Fruit fly (Drosophila melanogaster) whole organism, prepupa: Measurements from ENCODE around the gene Mi-2.

ENCODE experiments used
- CG16779 ChIP-seq: fragments of 200-800 bp; sonication (Bioruptor generic); optimal IDR thresholded peaks from 3 replicates; lab custom pipeline; 2017; ENCODE audit warnings: missing biosample characterization, mild to moderate bottlenecking, missing genetic modification characterization
- CG6854 ChIP-seq: fragments of 200-800 bp; sonication (Bioruptor generic); optimal IDR thresholded peaks from 2 replicates; lab custom pipeline; 2017; ENCODE audit warnings: missing biosample characterization, mild to moderate bottlenecking, missing genetic modification characterization
- CG7368 ChIP-seq: fragments of 200-800 bp; sonication (Bioruptor generic); optimal IDR thresholded peaks from 3 replicates; lab custom pipeline; 2016; ENCODE audit warnings: missing biosample characterization, missing genetic modification characterization
- Gug ChIP-seq: fragments of 200-800 bp; sonication (Bioruptor generic); IDR thresholded peaks from 2 replicates; pipeline ENCODE4 v1.3.6; 2022; ENCODE audit warnings: missing biosample characterization, missing genetic modification characterization
- Hr39 ChIP-seq: fragments of 200-800 bp; sonication (Bioruptor generic); optimal IDR thresholded peaks from 2 replicates; lab custom pipeline; 2016; ENCODE audit warnings: missing biosample characterization, missing genetic modification characterization
- Hr4 ChIP-seq: fragments of 200-800 bp; sonication (Bioruptor generic); optimal IDR thresholded peaks from 3 replicates; lab custom pipeline; 2016; ENCODE audit warnings: missing biosample characterization, missing genetic modification characterization
- Met ChIP-seq: fragments of 200-800 bp; sonication (Bioruptor generic); optimal IDR thresholded peaks from 3 replicates; lab custom pipeline; 2016; ENCODE audit warnings: missing biosample characterization, missing genetic modification characterization
- OdsH ChIP-seq: fragments of 200-800 bp; sonication (Bioruptor generic); optimal IDR thresholded peaks from 3 replicates; lab custom pipeline; 2016; ENCODE audit warnings: missing biosample characterization, missing genetic modification characterization
- cyc ChIP-seq: fragments of 200-800 bp; sonication (Bioruptor generic); optimal IDR thresholded peaks from 3 replicates; lab custom pipeline; 2016; ENCODE audit warnings: missing biosample characterization, missing genetic modification characterization
- dac ChIP-seq: fragments of 200-800 bp; sonication (Bioruptor generic); optimal IDR thresholded peaks from 2 replicates; lab custom pipeline; 2017; ENCODE audit warnings: missing biosample characterization, mild to moderate bottlenecking, missing genetic modification characterization
- svp ChIP-seq: fragments of 200-800 bp; sonication (Bioruptor generic); peaks from one replicate; lab custom pipeline; 2016; ENCODE audit warnings: missing biosample characterization, missing genetic modification characterization
- topi ChIP-seq: fragments of 200-800 bp; sonication (Bioruptor generic); optimal IDR thresholded peaks from 3 replicates; lab custom pipeline; 2016; ENCODE audit warnings: missing biosample characterization, missing genetic modification characterization

DNA sequence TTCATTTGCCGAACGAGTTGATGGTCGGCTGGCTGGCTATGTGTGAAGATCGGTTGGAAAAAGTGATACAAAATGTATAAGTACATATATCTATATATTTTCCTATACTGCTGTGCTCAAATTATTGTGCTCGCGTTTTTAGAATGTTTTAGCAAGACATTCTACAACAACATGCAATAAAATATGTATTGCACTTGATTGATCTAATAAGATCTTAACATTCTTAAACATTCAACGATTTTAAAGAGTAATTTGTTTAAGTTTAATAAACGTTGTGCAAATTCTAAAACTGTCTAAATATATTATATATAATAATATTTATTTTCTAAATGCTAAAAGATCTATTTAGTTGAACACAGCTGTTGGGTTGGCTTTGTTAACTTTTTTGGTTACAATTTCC is 30.3 kb upstream of the Mi-2 start:
- no peak for TF ChIP-seq Hr4
- no peak for TF ChIP-seq svp (GFP tag; lab: Kevin White, UChicago)
- no peak for TF ChIP-seq Hr39 (GFP tag; lab: Kevin White, UChicago)
- no peak for TF ChIP-seq CG16779 (tag; lab: Kevin White, UChicago)
- TF ChIP-seq cyc (GFP tag; lab: Kevin White, UChicago), result no peak
- no peak for TF ChIP-seq CG6854 (GFP tag; lab: Kevin White, UChicago)
- no peak for TF ChIP-seq topi (GFP tag; lab: Kevin White, UChicago)
- TF ChIP-seq CG7368 (GFP tag; lab: Kevin White, UChicago), result no peak
- no peak for TF ChIP-seq Met (GFP tag; lab: Kevin White, UChicago)
- no peak for TF ChIP-seq OdsH (GFP tag; lab: Kevin White, UChicago)
- no peak for TF ChIP-seq Gug
- TF ChIP-seq dac (GFP tag; lab: Kevin White, UChicago), result no peak
